Fruit fly (Drosophila melanogaster) whole organism, embryonic: ENCODE data around the gene Awh.

Source experiments
- CG11093 ChIP-seq: fragments of 200-800 bp; sonication (Bioruptor generic); IDR thresholded peaks from 3 replicates; pipeline ENCODE4 v1.3.6; 2022; ENCODE audit warnings: missing biosample characterization, missing genetic modification characterization
- CG11560 ChIP-seq: fragments of 200-800 bp; sonication (Bioruptor generic); IDR thresholded peaks from 3 replicates; pipeline ENCODE4 v1.3.6; 2022; ENCODE audit warnings: missing biosample characterization, missing genetic modification characterization
- CG12219 ChIP-seq: fragments of 200-800 bp; sonication (Bioruptor generic); optimal IDR thresholded peaks from 3 replicates; lab custom pipeline; 2018; ENCODE audit warnings: missing biosample characterization, mild to moderate bottlenecking, missing genetic modification characterization
- CG12236 ChIP-seq: fragments of 200-800 bp; sonication (Bioruptor generic); optimal IDR thresholded peaks from 2 replicates; lab custom pipeline; 2016; ENCODE audit warnings: missing biosample characterization, missing genetic modification characterization
- CG1233 ChIP-seq: fragments of 200-800 bp; sonication (Bioruptor generic); optimal IDR thresholded peaks from 4 replicates; lab custom pipeline; 2018; ENCODE audit warnings: missing biosample characterization, mild to moderate bottlenecking, missing genetic modification characterization
- CG14441 ChIP-seq: fragments of 200-800 bp; sonication (Bioruptor generic); IDR thresholded peaks from 2 replicates; pipeline ENCODE4 v1.3.6; 2022; ENCODE audit warnings: missing biosample characterization, missing genetic modification characterization
- CG14860 ChIP-seq: fragments of 200-800 bp; sonication (Bioruptor generic); IDR thresholded peaks from 3 replicates; pipeline ENCODE4 v1.3.6; 2022; ENCODE audit warnings: missing biosample characterization, missing genetic modification characterization; ENCODE audit not compliant: partially characterized antibody
- CG15073 ChIP-seq: fragments of 200-800 bp; sonication (Bioruptor generic); optimal IDR thresholded peaks from 2 replicates; lab custom pipeline; 2016; ENCODE audit warnings: missing biosample characterization, missing genetic modification characterization
- CG16779 ChIP-seq: fragments of 200-800 bp; sonication (Bioruptor generic); IDR thresholded peaks from 2 replicates; pipeline ENCODE4 v1.3.6; 2022; ENCODE audit warnings: missing biosample characterization, missing genetic modification characterization
- CG16815 ChIP-seq: fragments of 200-800 bp; sonication (Bioruptor generic); optimal IDR thresholded peaks from 3 replicates; lab custom pipeline; 2017; ENCODE audit warnings: missing biosample characterization, mild to moderate bottlenecking, missing genetic modification characterization
- CG17802 ChIP-seq: fragments of 200-800 bp; sonication (Bioruptor generic); optimal IDR thresholded peaks from 2 replicates; lab custom pipeline; 2018; ENCODE audit warnings: missing biosample characterization, mild to moderate bottlenecking, missing genetic modification characterization, moderate library complexity
- CG30403 ChIP-seq: fragments of 200-800 bp; sonication (Bioruptor generic); optimal IDR thresholded peaks from 3 replicates; lab custom pipeline; 2016; ENCODE audit warnings: missing biosample characterization, missing genetic modification characterization
- CG31224 ChIP-seq: fragments of 200-800 bp; sonication (Bioruptor generic); IDR thresholded peaks from 2 replicates; pipeline ENCODE4 v1.3.6; 2022; ENCODE audit warnings: missing biosample characterization, missing genetic modification characterization
- CG4360 ChIP-seq: fragments of 200-800 bp; sonication (Bioruptor generic); IDR thresholded peaks from 2 replicates; pipeline ENCODE4 v1.3.6; 2022; ENCODE audit warnings: missing biosample characterization, missing genetic modification characterization
- CG43689 ChIP-seq: fragments of 200-800 bp; sonication (Bioruptor generic); IDR thresholded peaks from 2 replicates; pipeline ENCODE4 v1.3.6; 2022; ENCODE audit warnings: missing biosample characterization, missing genetic modification characterization
- CG4730 ChIP-seq: fragments of 200-800 bp; sonication (Bioruptor generic); IDR thresholded peaks from 2 replicates; pipeline ENCODE4 v1.3.6; 2022; ENCODE audit warnings: missing biosample characterization, missing genetic modification characterization
- CG5953 ChIP-seq: fragments of 200-800 bp; sonication (Bioruptor generic); IDR thresholded peaks from 2 replicates; pipeline ENCODE4 v1.3.6; 2022; ENCODE audit warnings: missing biosample characterization, missing genetic modification characterization
- CG6813 ChIP-seq: fragments of 200-800 bp; sonication (Bioruptor generic); optimal IDR thresholded peaks from 2 replicates; lab custom pipeline; 2017; ENCODE audit warnings: missing biosample characterization, missing genetic modification characterization, mild to moderate bottlenecking, moderate library complexity, missing genetic modification reagents
- CG7556 ChIP-seq: fragments of 200-800 bp; sonication (Bioruptor generic); optimal IDR thresholded peaks from 2 replicates; lab custom pipeline; 2017; ENCODE audit warnings: missing biosample characterization, mild to moderate bottlenecking, missing genetic modification characterization
- CG7786 ChIP-seq: fragments of 200-800 bp; sonication (Bioruptor generic); optimal IDR thresholded peaks from 2 replicates; lab custom pipeline; 2016; ENCODE audit warnings: missing biosample characterization, missing genetic modification characterization
- CG9876 ChIP-seq: fragments of 200-800 bp; sonication (Bioruptor generic); optimal IDR thresholded peaks from 2 replicates; lab custom pipeline; 2016; ENCODE audit warnings: missing biosample characterization, missing genetic modification characterization
- Dad ChIP-seq: fragments of 200-800 bp; sonication (Bioruptor generic); optimal IDR thresholded peaks from 3 replicates; lab custom pipeline; 2016; ENCODE audit warnings: missing biosample characterization, missing genetic modification characterization
- Drgx ChIP-seq: fragments of 200-800 bp; sonication (Bioruptor generic); IDR thresholded peaks from 2 replicates; pipeline ENCODE4 v1.3.6; 2022; ENCODE audit warnings: missing biosample characterization, missing genetic modification characterization
- ERR ChIP-seq: fragments of 200-800 bp; sonication (Bioruptor generic); optimal IDR thresholded peaks from 2 replicates; lab custom pipeline; 2016; ENCODE audit warnings: missing biosample characterization, missing genetic modification characterization
- GATAe ChIP-seq: fragments of 200-800 bp; sonication (Bioruptor generic); conservative IDR thresholded peaks from 2 replicates; pipeline ENCODE4 v1.3.6; 2022; ENCODE audit warnings: missing biosample characterization, missing genetic modification characterization
- H15 ChIP-seq: fragments of 200-800 bp; sonication (Bioruptor generic); IDR thresholded peaks from 3 replicates; pipeline ENCODE4 v1.3.6; 2022; ENCODE audit warnings: missing biosample characterization, missing genetic modification characterization
- HLH4C ChIP-seq: fragments of 200-800 bp; sonication (Bioruptor generic); IDR thresholded peaks from 3 replicates; pipeline ENCODE4 v1.3.6; 2022; ENCODE audit warnings: missing biosample characterization, missing genetic modification characterization; ENCODE audit not compliant: partially characterized antibody
- Pdp1 ChIP-seq, 2 experiments: fragments of 200-800 bp; sonication (Bioruptor generic); optimal IDR thresholded peaks; 3 replicates each; lab custom pipeline; 2016; ENCODE audit warnings: missing biosample characterization in 2 of 2, missing genetic modification characterization in 2 of 2, mild to moderate bottlenecking in 1 of 2, moderate library complexity in 1 of 2
- Ptx1 ChIP-seq: fragments of 200-800 bp; sonication (Bioruptor generic); IDR thresholded peaks from 2 replicates; pipeline ENCODE4 v1.3.6; 2022; ENCODE audit warnings: missing biosample characterization, missing genetic modification characterization
- Rfx ChIP-seq: fragments of 200-800 bp; sonication (Bioruptor generic); IDR thresholded peaks from 2 replicates; pipeline ENCODE4 v1.3.6; 2022; ENCODE audit warnings: missing biosample characterization, missing genetic modification characterization
- abd-A ChIP-seq: fragments of 200-800 bp; sonication (Bioruptor generic); optimal IDR thresholded peaks from 3 replicates; lab custom pipeline; 2019; ENCODE audit warnings: missing biosample characterization, mild to moderate bottlenecking, missing genetic modification characterization, moderate library complexity
- br ChIP-seq: fragments of >200 bp; optimal IDR thresholded peaks from 2 replicates; lab custom pipeline; 2017
- cad ChIP-seq: fragments of >200 bp; optimal IDR thresholded peaks from 2 replicates; lab custom pipeline; 2017; ENCODE audit warnings: missing biosample characterization, missing genetic modification characterization
- dmrt11E ChIP-seq: fragments of 200-800 bp; sonication (Bioruptor generic); optimal IDR thresholded peaks from 3 replicates; lab custom pipeline; 2018; ENCODE audit warnings: missing biosample characterization, mild to moderate bottlenecking, missing genetic modification characterization, moderate library complexity
- dmrt99B ChIP-seq: fragments of 200-800 bp; sonication (Bioruptor generic); optimal IDR thresholded peaks from 2 replicates; lab custom pipeline; 2018; ENCODE audit warnings: missing biosample characterization, mild to moderate bottlenecking, missing genetic modification characterization, moderate library complexity
- esg ChIP-seq: fragments of 200-800 bp; sonication (Bioruptor generic); conservative IDR thresholded peaks from 2 replicates; pipeline ENCODE4 v1.3.6; 2022; ENCODE audit warnings: missing biosample characterization, missing genetic modification characterization
- hb ChIP-seq: fragments of 200-800 bp; sonication (Bioruptor generic); IDR thresholded peaks from 3 replicates; pipeline ENCODE4 v1.3.6; 2022; ENCODE audit warnings: missing biosample characterization, missing genetic modification characterization; ENCODE audit not compliant: partially characterized antibody
- her ChIP-seq: fragments of 200-800 bp; sonication (Bioruptor generic); optimal IDR thresholded peaks from 2 replicates; lab custom pipeline; 2016; ENCODE audit warnings: missing biosample characterization, missing genetic modification characterization
- hkb ChIP-seq, 2 experiments: fragments of 200-800 bp in 1 of 2; fragments of >200 bp in 1 of 2; sonication (Bioruptor generic) in 1 of 2; IDR thresholded peaks in 1 of 2; optimal IDR thresholded peaks in 1 of 2; 2 replicates each; pipeline versions ENCODE4 v1.3.6 to Lab custom; 2017 to 2022; ENCODE audit warnings: missing biosample characterization in 1 of 2, missing genetic modification characterization in 1 of 2
- ind ChIP-seq: fragments of 200-800 bp; sonication (Bioruptor generic); optimal IDR thresholded peaks from 3 replicates; lab custom pipeline; 2016; ENCODE audit warnings: missing biosample characterization, missing genetic modification characterization
- inv ChIP-seq: fragments of 200-800 bp; sonication (Bioruptor generic); IDR thresholded peaks from 2 replicates; pipeline ENCODE4 v1.3.6; 2022; ENCODE audit warnings: missing biosample characterization, missing genetic modification characterization; ENCODE audit not compliant: partially characterized antibody
- nerfin-1 ChIP-seq: fragments of 200-800 bp; sonication (Bioruptor generic); optimal IDR thresholded peaks from 3 replicates; lab custom pipeline; 2019; ENCODE audit warnings: missing biosample characterization, mild to moderate bottlenecking, missing genetic modification characterization, moderate library complexity
- pros ChIP-seq: fragments of 200-800 bp; sonication (Bioruptor generic); optimal IDR thresholded peaks from 3 replicates; lab custom pipeline; 2019; ENCODE audit warnings: missing biosample characterization, mild to moderate bottlenecking, missing genetic modification characterization, moderate library complexity
- pzg ChIP-seq: fragments of 200-800 bp; sonication (Bioruptor generic); optimal IDR thresholded peaks from 3 replicates; lab custom pipeline; 2018; ENCODE audit warnings: missing biosample characterization, mild to moderate bottlenecking, missing genetic modification characterization, moderate library complexity
- shn ChIP-seq: fragments of 200-800 bp; sonication (Bioruptor generic); optimal IDR thresholded peaks from 3 replicates; lab custom pipeline; 2016; ENCODE audit warnings: missing biosample characterization, missing genetic modification characterization
- slp2 ChIP-seq: fragments of 200-800 bp; sonication (Bioruptor generic); optimal IDR thresholded peaks from 2 replicates; lab custom pipeline; 2016; ENCODE audit warnings: missing biosample characterization, missing genetic modification characterization
- sna ChIP-seq: fragments of 200-800 bp; sonication (Bioruptor generic); IDR thresholded peaks from 2 replicates; pipeline ENCODE4 v1.3.6; 2022; ENCODE audit warnings: missing biosample characterization, missing genetic modification characterization; ENCODE audit not compliant: partially characterized antibody
- tna ChIP-seq: fragments of 200-800 bp; sonication (Bioruptor generic); IDR thresholded peaks from 2 replicates; pipeline ENCODE4 v1.3.6; 2022; ENCODE audit warnings: missing biosample characterization, missing genetic modification characterization; ENCODE audit not compliant: partially characterized antibody
- ttk ChIP-seq: fragments of 200-800 bp; sonication (Bioruptor generic); IDR thresholded peaks from 2 replicates; pipeline ENCODE4 v2.1.2; 2022; ENCODE audit warnings: missing biosample characterization, missing genetic modification characterization
- vnd ChIP-seq: fragments of 200-800 bp; sonication (Bioruptor generic); IDR thresholded peaks from 3 replicates; pipeline ENCODE4 v1.3.6; 2022; ENCODE audit warnings: missing biosample characterization, missing genetic modification characterization; ENCODE audit not compliant: partially characterized antibody
- yki ChIP-seq: fragments of >200 bp; optimal IDR thresholded peaks from 3 replicates; lab custom pipeline; 2018
- z ChIP-seq: fragments of 200-800 bp; sonication (Bioruptor generic); IDR thresholded peaks from 3 replicates; pipeline ENCODE4 v1.3.6; 2022; ENCODE audit warnings: missing biosample characterization, missing genetic modification characterization

Gene Awh

DNA sequence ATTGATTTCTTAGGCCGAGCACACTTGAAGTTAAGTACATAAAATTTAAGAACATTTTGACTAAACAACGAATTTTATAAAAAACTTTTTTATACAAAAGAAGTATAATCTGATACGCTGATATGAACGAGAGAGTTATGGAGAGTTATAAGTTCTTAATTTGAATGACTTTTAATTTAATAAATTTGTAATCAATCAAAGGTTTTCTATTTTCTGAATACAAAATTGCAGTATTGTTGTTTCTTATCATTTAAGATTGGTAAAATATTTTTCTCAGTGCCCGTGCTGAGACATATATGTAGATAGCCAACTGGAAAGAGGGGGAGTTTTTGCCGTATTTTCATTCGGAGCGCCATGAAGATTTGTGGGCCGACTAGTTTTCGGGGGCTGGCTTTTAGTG is 27.1 kb downstream of the Awh start (continued):
- TF ChIP-seq hkb (optimal IDR thresholded peaks at IDR 0.05; lab: Kevin White, UChicago), result no peak
- TF ChIP-seq hkb (GFP tag; IDR thresholded peaks at IDR 0.05; lab: Robert Waterston, UW), result no peak
- TF ChIP-seq Dad (GFP tag; lab: Kevin White, UChicago), result no peak
- no peak for TF ChIP-seq CG31224 (GFP tag; lab: Robert Waterston, UW)
- no peak for TF ChIP-seq GATAe
- TF ChIP-seq CG11093 (GFP tag; lab: Robert Waterston, UW), result no peak
- no peak for TF ChIP-seq br
- TF ChIP-seq CG4730, result no peak
- peak; percentile 47 for TF ChIP-seq CG30403 (GFP tag; lab: Kevin White, UChicago)
- no peak for TF ChIP-seq her
- no peak for TF ChIP-seq abd-A (tag; lab: Kevin White, UChicago)
- no peak for TF ChIP-seq CG12236 (GFP tag; lab: Kevin White, UChicago)
- no peak for TF ChIP-seq HLH4C (GFP tag; lab: Robert Waterston, UW)
- no peak for TF ChIP-seq CG12219
- TF ChIP-seq tna (GFP tag; lab: Robert Waterston, UW), result no peak
- TF ChIP-seq ind (GFP tag; lab: Kevin White, UChicago), result no peak
- no peak for TF ChIP-seq ERR (GFP tag; lab: Kevin White, UChicago)
- TF ChIP-seq dmrt11E (tag; lab: Kevin White, UChicago), result peak; percentile 87
- no peak for TF ChIP-seq CG7786
- TF ChIP-seq CG17802 (tag; lab: Kevin White, UChicago), result no peak
- no peak for TF ChIP-seq Ptx1 (GFP tag; lab: Robert Waterston, UW)
- TF ChIP-seq nerfin-1, result peak; percentile 15
- TF ChIP-seq H15 (GFP tag; lab: Robert Waterston, UW), result no peak
- no peak for TF ChIP-seq esg (GFP tag; lab: Robert Waterston, UW)
- TF ChIP-seq CG15073, result no peak
- TF ChIP-seq CG5953 (GFP tag; lab: Robert Waterston, UW), result no peak
- TF ChIP-seq CG9876 (GFP tag; lab: Kevin White, UChicago), result no peak
- no peak for TF ChIP-seq sna (GFP tag; lab: Robert Waterston, UW)
- TF ChIP-seq pzg (GFP tag; lab: Kevin White, UChicago), result no peak
- no peak for TF ChIP-seq Pdp1 (GFP tag; optimal IDR thresholded peaks at IDR 0.05; lab: Kevin White, UChicago)
- TF ChIP-seq hb (GFP tag; lab: Robert Waterston, UW), result no peak
- TF ChIP-seq Drgx, result no peak
- TF ChIP-seq dmrt99B (tag; lab: Kevin White, UChicago), result peak; percentile 12
- no peak for TF ChIP-seq shn (GFP tag; lab: Kevin White, UChicago)
- no peak for TF ChIP-seq slp2 (GFP tag; lab: Kevin White, UChicago)
- TF ChIP-seq ttk (GFP tag; lab: Robert Waterston, UW), result no peak
- no peak for TF ChIP-seq CG14441
- no peak for TF ChIP-seq CG6813 (GFP tag; lab: Kevin White, UChicago)
- TF ChIP-seq vnd (GFP tag; lab: Robert Waterston, UW), result no peak
- TF ChIP-seq CG4360 (GFP tag; lab: Robert Waterston, UW), result no peak
- no peak for TF ChIP-seq inv
- TF ChIP-seq cad (GFP tag; lab: Kevin White, UChicago), result no peak
- TF ChIP-seq CG43689, result no peak
- TF ChIP-seq yki (lab: Kevin White, UChicago), result no peak
- no peak for TF ChIP-seq pros (GFP tag; lab: Kevin White, UChicago)
- no peak for TF ChIP-seq Rfx (GFP tag; lab: Robert Waterston, UW)
- peak; percentile 29 for TF ChIP-seq CG16815 (GFP tag; lab: Kevin White, UChicago)
- no peak for TF ChIP-seq z (GFP tag; lab: Robert Waterston, UW)
- TF ChIP-seq CG7556 (GFP tag; lab: Kevin White, UChicago), result peak; percentile 61
- no peak for TF ChIP-seq CG1233 (GFP tag; lab: Kevin White, UChicago)
- TF ChIP-seq CG16779 (GFP tag; lab: Robert Waterston, UW), result no peak
- no peak for TF ChIP-seq CG11560 (tag; lab: Robert Waterston, UW)
- TF ChIP-seq CG14860, result no peak
